Fruit fly (Drosophila melanogaster) S2 (cell line): Measurements from ENCODE around the gene Myo28B1.

Experiments used
- CG8478 ChIP-seq: fragments of >200 bp; optimal IDR thresholded peaks from 2 replicates; lab custom pipeline; 2018
- CTCF ChIP-seq, 2 experiments: fragments of >200 bp; optimal IDR thresholded peaks; 2 replicates each; lab custom pipeline; 2018

- TF ChIP-seq CTCF (optimal IDR thresholded peaks at IDR 0.05; lab: Kevin White, UChicago) (no peak), CG8478 (lab: Kevin White, UChicago) (no peak)
These were observed 56.9 kb downstream of the Myo28B1 start, which contains the start of gene CG13794 for dm6 chr2L:7722723-7723122.
